Worm (Caenorhabditis elegans) whole organism, L2 larva: ENCODE results near the gene elo-1.

Source experiments
- C34F6.9 ChIP-seq: fragments of 150-350 bp; optimal IDR thresholded peaks from 2 replicates; lab custom pipeline; 2014; ENCODE audit warnings: missing biosample characterization, missing genetic modification characterization
- F13H6.1 ChIP-seq: sonication (generic microtip); optimal IDR thresholded peaks from 2 replicates; lab custom pipeline; 2016; ENCODE audit warnings: missing genetic modification characterization, missing compliant biosample characterization
- R02D3.7 ChIP-seq: fragments of 150-350 bp; optimal IDR thresholded peaks from 2 replicates; lab custom pipeline; 2014; ENCODE audit warnings: missing biosample characterization, missing genetic modification characterization
- Y55F3AM.14 ChIP-seq: fragments of 200-800 bp; sonication (Bioruptor generic); optimal IDR thresholded peaks from 2 replicates; lab custom pipeline; 2018; ENCODE audit warnings: mild to moderate bottlenecking, missing genetic modification characterization, missing compliant biosample characterization
- ZK546.5 ChIP-seq: sonication (generic microtip); optimal IDR thresholded peaks from 2 replicates; lab custom pipeline; 2017; ENCODE audit warnings: missing biosample characterization, missing genetic modification characterization
- alr-1 ChIP-seq: fragments of 150-350 bp; optimal IDR thresholded peaks from 2 replicates; lab custom pipeline; 2014; ENCODE audit warnings: missing biosample characterization, missing genetic modification characterization
- aly-2 ChIP-seq: fragments of 150-350 bp; optimal IDR thresholded peaks from 2 replicates; lab custom pipeline; 2014; ENCODE audit warnings: missing biosample characterization, missing genetic modification characterization
- ama-1 ChIP-seq: fragments of 150-350 bp; optimal IDR thresholded peaks from 2 replicates; lab custom pipeline; 2018; ENCODE audit warnings: inconsistent platforms
- blmp-1 ChIP-seq: sonication (generic microtip); optimal IDR thresholded peaks from 2 replicates; lab custom pipeline; 2017; ENCODE audit warnings: missing genetic modification characterization, mild to moderate bottlenecking, missing compliant biosample characterization, antibody characterized with exemption, moderate library complexity; ENCODE audit not compliant: insufficient read depth
- ceh-16 ChIP-seq: fragments of 150-350 bp; optimal IDR thresholded peaks from 2 replicates; lab custom pipeline; 2014; ENCODE audit warnings: missing biosample characterization, missing genetic modification characterization
- ceh-82 ChIP-seq: fragments of 150-350 bp; optimal IDR thresholded peaks from 2 replicates; lab custom pipeline; 2014; ENCODE audit warnings: missing biosample characterization, missing genetic modification characterization
- crh-2 ChIP-seq: sonication (generic microtip); optimal IDR thresholded peaks from 2 replicates; lab custom pipeline; 2017; ENCODE audit warnings: missing biosample characterization, missing genetic modification characterization
- dmd-4 ChIP-seq: sonication (generic microtip); optimal IDR thresholded peaks from 2 replicates; lab custom pipeline; 2017; ENCODE audit warnings: missing biosample characterization, missing genetic modification characterization
- egl-27 ChIP-seq: sonication (generic microtip); optimal IDR thresholded peaks from 3 replicates; lab custom pipeline; 2017; ENCODE audit warnings: missing biosample characterization, missing genetic modification reagents, missing genetic modification characterization
- elt-1 ChIP-seq: fragments of 150-350 bp; optimal IDR thresholded peaks from 2 replicates; lab custom pipeline; 2014; ENCODE audit warnings: missing biosample characterization, missing genetic modification characterization
- elt-3 ChIP-seq: sonication (generic microtip); optimal IDR thresholded peaks from 2 replicates; lab custom pipeline; 2017; ENCODE audit warnings: missing biosample characterization, missing genetic modification characterization
- fos-1 ChIP-seq: fragments of 150-350 bp; optimal IDR thresholded peaks from 2 replicates; lab custom pipeline; 2014; ENCODE audit warnings: missing biosample characterization, missing genetic modification characterization
- gmeb-1 ChIP-seq: fragments of 150-350 bp; optimal IDR thresholded peaks from 2 replicates; lab custom pipeline; 2014; ENCODE audit warnings: missing biosample characterization, missing genetic modification characterization
- lin-11 ChIP-seq: fragments of 150-350 bp; sonication (generic microtip); optimal IDR thresholded peaks from 2 replicates; lab custom pipeline; 2014; ENCODE audit warnings: missing biosample characterization, missing genetic modification characterization, inconsistent platforms, mixed read lengths
- lin-13 ChIP-seq: fragments of 150-350 bp; optimal IDR thresholded peaks from 2 replicates; lab custom pipeline; 2014; ENCODE audit warnings: missing biosample characterization, missing genetic modification reagents, missing genetic modification characterization
- lin-39 ChIP-seq: fragments of 150-350 bp; optimal IDR thresholded peaks from 2 replicates; lab custom pipeline; 2014; ENCODE audit warnings: missing biosample characterization, missing genetic modification reagents, missing genetic modification characterization
- lsy-2 ChIP-seq, 2 experiments: fragments of 150-350 bp in 1 of 2; sonication (generic microtip) in 1 of 2; optimal IDR thresholded peaks; 2 replicates each; lab custom pipeline; 2014 to 2017; ENCODE audit warnings: missing biosample characterization in 2 of 2, missing genetic modification characterization in 2 of 2
- mab-5 ChIP-seq: fragments of 150-350 bp; optimal IDR thresholded peaks from 2 replicates; lab custom pipeline; 2014; ENCODE audit warnings: missing biosample characterization, missing genetic modification characterization
- mbf-1 ChIP-seq: sonication (generic microtip); optimal IDR thresholded peaks from 2 replicates; lab custom pipeline; 2017; ENCODE audit warnings: missing biosample characterization, missing genetic modification characterization
- mdl-1 ChIP-seq, 2 experiments: fragments of 150-350 bp in 1 of 2; sonication (generic microtip) in 1 of 2; optimal IDR thresholded peaks; 2 replicates each; lab custom pipeline; 2017; ENCODE audit warnings: missing biosample characterization in 2 of 2, missing genetic modification characterization in 2 of 2
- nhr-10 ChIP-seq: sonication (generic microtip); optimal IDR thresholded peaks from 2 replicates; lab custom pipeline; 2017; ENCODE audit warnings: missing biosample characterization, missing genetic modification characterization
- nhr-11 ChIP-seq: fragments of 150-350 bp; optimal IDR thresholded peaks from 2 replicates; lab custom pipeline; 2014; ENCODE audit warnings: missing biosample characterization, missing genetic modification characterization
- nhr-12 ChIP-seq: fragments of 150-350 bp; optimal IDR thresholded peaks from 2 replicates; lab custom pipeline; 2014; ENCODE audit warnings: missing biosample characterization, missing genetic modification characterization
- nhr-129 ChIP-seq: fragments of 150-350 bp; optimal IDR thresholded peaks from 2 replicates; lab custom pipeline; 2014; ENCODE audit warnings: missing biosample characterization, missing genetic modification characterization
- nhr-21 ChIP-seq: fragments of 150-350 bp; optimal IDR thresholded peaks from 2 replicates; lab custom pipeline; 2014; ENCODE audit warnings: missing biosample characterization, missing genetic modification characterization
- nhr-23 ChIP-seq: fragments of 150-350 bp; optimal IDR thresholded peaks from 2 replicates; lab custom pipeline; 2014; ENCODE audit warnings: missing biosample characterization, missing genetic modification reagents, missing genetic modification characterization
- nhr-237 ChIP-seq: fragments of 150-350 bp; optimal IDR thresholded peaks from 2 replicates; lab custom pipeline; 2014; ENCODE audit warnings: missing biosample characterization, missing genetic modification characterization
- nhr-25 ChIP-seq: fragments of 150-350 bp; sonication (generic microtip); optimal IDR thresholded peaks from 3 replicates; lab custom pipeline; 2014; ENCODE audit warnings: missing biosample characterization, missing genetic modification characterization
- nhr-6 ChIP-seq: fragments of 150-350 bp; optimal IDR thresholded peaks from 2 replicates; lab custom pipeline; 2014; ENCODE audit warnings: missing biosample characterization, missing genetic modification characterization
- nhr-77 ChIP-seq: fragments of 150-350 bp; optimal IDR thresholded peaks from 2 replicates; lab custom pipeline; 2014; ENCODE audit warnings: missing biosample characterization, missing genetic modification characterization
- peb-1 ChIP-seq: fragments of 150-350 bp; optimal IDR thresholded peaks from 2 replicates; lab custom pipeline; 2014; ENCODE audit warnings: missing biosample characterization, missing genetic modification characterization
- sem-4 ChIP-seq: fragments of 150-350 bp; optimal IDR thresholded peaks from 2 replicates; lab custom pipeline; 2014; ENCODE audit warnings: missing biosample characterization, missing genetic modification reagents, missing genetic modification characterization
- skn-1 ChIP-seq: sonication (generic microtip); optimal IDR thresholded peaks from 2 replicates; lab custom pipeline; 2017; ENCODE audit warnings: missing biosample characterization, missing genetic modification characterization
- sma-3 ChIP-seq: sonication (generic microtip); optimal IDR thresholded peaks from 2 replicates; lab custom pipeline; 2016; ENCODE audit warnings: missing genetic modification reagents, missing genetic modification characterization, missing compliant biosample characterization
- sma-9 ChIP-seq, 2 experiments: fragments of 150-350 bp in 1 of 2; sonication (generic microtip) in 1 of 2; optimal IDR thresholded peaks; 2 replicates each; lab custom pipeline; 2014 to 2016; ENCODE audit warnings: missing genetic modification characterization in 2 of 2, mild to moderate bottlenecking in 1 of 2, missing biosample characterization in 1 of 2, missing compliant biosample characterization in 1 of 2, missing genetic modification reagents in 1 of 2, moderate library complexity in 1 of 2
- snpc-4 ChIP-seq: fragments of 150-350 bp; optimal IDR thresholded peaks from 2 replicates; lab custom pipeline; 2014; ENCODE audit warnings: missing biosample characterization, missing genetic modification characterization
- unc-39 ChIP-seq: fragments of 150-350 bp; optimal IDR thresholded peaks from 2 replicates; lab custom pipeline; 2014; ENCODE audit warnings: missing biosample characterization, missing genetic modification characterization
- unc-55 ChIP-seq: fragments of 150-350 bp; sonication (generic microtip); optimal IDR thresholded peaks from 3 replicates; lab custom pipeline; 2014; ENCODE audit warnings: missing biosample characterization, missing genetic modification reagents, missing genetic modification characterization
- unc-62 ChIP-seq: fragments of 150-350 bp; optimal IDR thresholded peaks from 2 replicates; lab custom pipeline; 2014; ENCODE audit warnings: missing biosample characterization, missing genetic modification reagents, missing genetic modification characterization
- zag-1 ChIP-seq: fragments of 150-350 bp; optimal IDR thresholded peaks from 2 replicates; lab custom pipeline; 2014; ENCODE audit warnings: missing biosample characterization, missing genetic modification characterization
- ztf-1 ChIP-seq: fragments of 200-800 bp; sonication (Bioruptor generic); conservative IDR thresholded peaks from 2 replicates; pipeline ENCODE4 v1.3.6; 2022; ENCODE audit warnings: missing genetic modification characterization, missing compliant biosample characterization
- ztf-11 ChIP-seq: sonication (generic microtip); optimal IDR thresholded peaks from 2 replicates; lab custom pipeline; 2017; ENCODE audit warnings: missing biosample characterization, missing genetic modification characterization
- ztf-4 ChIP-seq: fragments of 150-350 bp; optimal IDR thresholded peaks from 2 replicates; lab custom pipeline; 2014; ENCODE audit warnings: missing biosample characterization, missing genetic modification characterization

The elo-1 gene

DNA sequence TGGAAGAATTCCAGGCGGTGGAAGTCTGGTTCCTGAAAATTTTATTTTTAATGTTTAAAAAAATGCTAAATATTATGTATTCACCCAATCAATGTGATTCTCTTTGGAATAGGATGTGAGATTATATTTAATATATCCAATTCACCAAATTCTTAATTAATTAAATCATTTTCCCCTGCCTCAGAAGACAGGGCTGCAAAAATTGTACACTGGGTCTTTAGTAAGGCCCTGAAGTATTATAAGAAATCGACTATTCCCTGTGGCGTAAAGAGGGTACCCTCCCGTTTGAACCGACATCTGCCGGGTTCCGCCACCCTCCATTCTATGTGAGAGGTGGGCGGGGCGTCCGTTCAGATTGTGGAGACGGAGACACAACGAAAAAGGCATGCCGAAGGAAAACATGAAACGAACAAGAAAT lies 14.9 kb upstream of the elo-1 start:
- no peak for TF ChIP-seq ztf-1 (GFP tag; lab: Robert Waterston, UW)
- TF ChIP-seq nhr-6 (tag; lab: Kevin White, UChicago): peak; percentile 44
- TF ChIP-seq F13H6.1: peak; percentile 74
- no peak for TF ChIP-seq mbf-1 (tag; lab: Kevin White, UChicago)
- TF ChIP-seq lin-13: peak; percentile 81
- TF ChIP-seq alr-1 (tag; lab: Kevin White, UChicago): no peak
- TF ChIP-seq nhr-12 (tag; lab: Kevin White, UChicago): no peak
- TF ChIP-seq nhr-77 (tag; lab: Kevin White, UChicago): peak; percentile 1
- no peak for TF ChIP-seq nhr-23
- TF ChIP-seq elt-1 (tag; lab: Kevin White, UChicago): no peak
- TF ChIP-seq zag-1 (tag; lab: Kevin White, UChicago): peak; percentile 47
- TF ChIP-seq ztf-4 (tag; lab: Kevin White, UChicago): peak; percentile 66
- TF ChIP-seq nhr-11 (tag; lab: Kevin White, UChicago): no peak
- TF ChIP-seq skn-1 (tag; lab: Kevin White, UChicago): no peak
- peak; percentile 62 for TF ChIP-seq sem-4
- TF ChIP-seq nhr-25: peak; percentile 81
- TF ChIP-seq gmeb-1: peak; percentile 64
- TF ChIP-seq egl-27 (tag; lab: Kevin White, UChicago): peak; percentile 67
- TF ChIP-seq sma-3 (GFP tag; lab: Kevin White, UChicago): peak; percentile 78
- no peak for TF ChIP-seq nhr-10 (tag; lab: Kevin White, UChicago)
- no peak for TF ChIP-seq elt-3 (tag; lab: Kevin White, UChicago)
- TF ChIP-seq nhr-21 (tag; lab: Kevin White, UChicago): peak; percentile 86
- no peak for TF ChIP-seq lin-39 (tag; lab: Kevin White, UChicago)
- TF ChIP-seq ceh-16 (tag; lab: Kevin White, UChicago): peak; percentile 88
- peak; percentile 18 for TF ChIP-seq ZK546.5
- no peak for TF ChIP-seq ceh-82 (tag; lab: Kevin White, UChicago)
- no peak for TF ChIP-seq unc-39 (tag; lab: Kevin White, UChicago)
- peak; percentile 60 to 68 for TF ChIP-seq mdl-1 (tag; optimal IDR thresholded peaks at IDR 0.05; lab: Kevin White, UChicago)
- TF ChIP-seq mab-5: peak; percentile 10
- TF ChIP-seq crh-2 (tag; lab: Kevin White, UChicago): peak; percentile 85
- TF ChIP-seq aly-2 (tag; lab: Kevin White, UChicago): no peak
- peak; percentile 38 for TF ChIP-seq R02D3.7 (tag; lab: Kevin White, UChicago)
- no peak for TF ChIP-seq dmd-4 (tag; lab: Kevin White, UChicago)
- peak; percentile 79 for TF ChIP-seq unc-55
- TF ChIP-seq peb-1: peak; percentile 34
- peak; percentile 71 for TF ChIP-seq nhr-129 (tag; lab: Kevin White, UChicago)
- TF ChIP-seq blmp-1 (tag; lab: Kevin White, UChicago): peak; percentile 33
- TF ChIP-seq C34F6.9: peak; percentile 59
- TF ChIP-seq ama-1 (lab: Kevin White, UChicago): peak; percentile 91
- TF ChIP-seq lin-11 (tag; lab: Kevin White, UChicago): peak; percentile 70
- TF ChIP-seq ztf-11 (tag; lab: Kevin White, UChicago): peak; percentile 18
- peak; percentile 62 to 85 for TF ChIP-seq lsy-2 (tag; optimal IDR thresholded peaks at IDR 0.05; lab: Kevin White, UChicago)
- peak; percentile 25 for TF ChIP-seq fos-1
- TF ChIP-seq snpc-4 (tag; lab: Kevin White, UChicago): peak; percentile 99
- TF ChIP-seq Y55F3AM.14 (GFP tag; lab: Kevin White, UChicago): peak; percentile 35
- peak; percentile 87 for TF ChIP-seq sma-9 (GFP tag; optimal IDR thresholded peaks at IDR 0.05; lab: Kevin White, UChicago)
- TF ChIP-seq sma-9 (tag; optimal IDR thresholded peaks at IDR 0.05; lab: Kevin White, UChicago): no peak
- TF ChIP-seq unc-62 (GFP tag; lab: Kevin White, UChicago): no peak
- TF ChIP-seq nhr-237: no peak
